Worm (Caenorhabditis elegans): Measurements from ENCODE around the gene cya-1.

The cya-1 gene

DNA sequence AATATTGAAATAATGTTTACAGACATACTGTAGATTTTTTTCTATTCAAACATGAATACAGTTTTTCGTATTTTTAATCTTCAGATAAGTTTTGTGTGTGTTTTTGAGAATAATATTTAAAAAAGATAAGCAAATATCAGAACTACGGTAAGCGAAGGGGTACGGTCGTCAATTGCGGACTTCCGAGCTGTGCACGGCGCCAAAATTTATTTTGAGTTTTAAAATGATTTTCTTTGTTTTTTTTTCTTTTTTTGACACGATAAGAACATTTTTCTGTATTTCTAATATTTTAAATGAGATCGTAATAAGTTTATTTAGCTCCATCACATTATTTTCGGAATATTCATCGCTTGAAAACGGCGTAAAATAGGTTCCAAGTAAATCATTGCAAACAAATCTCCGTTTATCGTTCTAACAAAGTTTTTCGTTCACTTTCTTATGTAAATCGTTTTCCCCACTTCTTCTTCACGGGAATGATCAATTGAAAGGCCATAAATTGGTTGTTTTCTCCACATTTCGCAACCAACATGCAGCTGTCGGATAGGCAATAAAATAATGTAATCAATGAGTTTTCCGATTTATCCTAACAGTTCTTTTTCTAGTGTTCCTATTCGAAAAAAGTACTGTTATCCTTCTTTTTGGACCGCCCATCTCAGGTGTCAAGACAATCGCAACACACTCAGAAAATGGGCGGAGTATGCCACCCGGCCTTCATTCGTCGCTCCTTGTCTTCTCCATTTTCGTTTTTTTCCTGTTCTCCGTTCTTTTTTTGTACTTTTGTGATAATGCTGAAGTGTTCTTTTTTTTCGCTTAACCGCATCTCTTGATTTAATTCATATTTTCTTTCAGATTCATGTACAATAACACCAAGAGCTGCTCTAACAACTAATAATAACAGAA, 17.4 kb downstream of the cya-1 start, which contains the start of gene glp-1:
Gene glp-1, plus strand, starts transcription at position 850 of the 900 bp plus-strand sequence.
- no peak for TF ChIP-seq zfp-2 (tag; optimal IDR thresholded peaks at IDR 0.05)
- peak in 1 of 2 experiments; percentile 72 for TF ChIP-seq unc-62 (GFP tag; optimal IDR thresholded peaks at IDR 0.05 in 1 of 2)
- TF ChIP-seq unc-62 (tag; optimal IDR thresholded peaks at IDR 0.05) = no peak
- no peak for TF ChIP-seq lin-38 (GFP tag; IDR thresholded peaks at IDR 0.05)
- TF ChIP-seq Y48G9A.11 (GFP tag; IDR thresholded peaks at IDR 0.05) = peak; percentile 34; the same call in 1 of the 2 replicates
- no peak for TF ChIP-seq nhr-102 (tag; optimal IDR thresholded peaks at IDR 0.05)
- TF ChIP-seq mes-2 (tag; optimal IDR thresholded peaks at IDR 0.05; ENCODE audit: poor library complexity, severe bottlenecking) = no peak
- no peak for TF ChIP-seq spr-1 (tag; optimal IDR thresholded peaks at IDR 0.05)
- TF ChIP-seq daf-16 (GFP tag; optimal IDR thresholded peaks at IDR 0.05) = no peak
- TF ChIP-seq daf-16 (tag; optimal IDR thresholded peaks at IDR 0.05) = no peak
- peak; percentile 41 for TF ChIP-seq unc-130 (GFP tag; optimal IDR thresholded peaks at IDR 0.05)

ce11 chrIII:9089325-9089823, 19.7 kb downstream of the cya-1 start, which contains the start of the genes mccc-2 and mrpl-44:
mccc-2 (minus strand) TSS chrIII:9089375.
mrpl-44 (minus strand) TSS chrIII:9089375.
- TF ChIP-seq T20F7.1 (GFP tag; optimal IDR thresholded peaks at IDR 0.05) = peak; percentile 97
- TF ChIP-seq mes-2 (tag; optimal IDR thresholded peaks at IDR 0.05; ENCODE audit: poor library complexity, severe bottlenecking) = peak; percentile 36
- peak; percentile 86 for TF ChIP-seq dpl-1 (GFP tag; optimal IDR thresholded peaks at IDR 0.05)
- TF ChIP-seq set-16 (GFP tag; IDR thresholded peaks at IDR 0.05) = no peak
- TF ChIP-seq ctbp-1 (GFP tag; IDR thresholded peaks at IDR 0.05) = no peak
- TF ChIP-seq Y48G9A.11 (GFP tag; IDR thresholded peaks at IDR 0.05) = peak; percentile 69; the same call in 1 of the 2 replicates

ce11 chrIII:9084329-9084728, 24.7 kb downstream of the cya-1 start:
- TF ChIP-seq nhr-42 (GFP tag; IDR thresholded peaks at IDR 0.05) (no peak), hlh-11 (tag; optimal IDR thresholded peaks at IDR 0.05) (peak; percentile 2), daf-16 (GFP tag; optimal IDR thresholded peaks at IDR 0.05) (peak in 1 of 2 experiments; percentile 50), daf-16 (tag; optimal IDR thresholded peaks at IDR 0.05) (peak; percentile 78), zip-2 (tag; optimal IDR thresholded peaks at IDR 0.05) (no peak), mep-1 (tag; optimal IDR thresholded peaks at IDR 0.05) (peak; percentile 6)

DNA sequence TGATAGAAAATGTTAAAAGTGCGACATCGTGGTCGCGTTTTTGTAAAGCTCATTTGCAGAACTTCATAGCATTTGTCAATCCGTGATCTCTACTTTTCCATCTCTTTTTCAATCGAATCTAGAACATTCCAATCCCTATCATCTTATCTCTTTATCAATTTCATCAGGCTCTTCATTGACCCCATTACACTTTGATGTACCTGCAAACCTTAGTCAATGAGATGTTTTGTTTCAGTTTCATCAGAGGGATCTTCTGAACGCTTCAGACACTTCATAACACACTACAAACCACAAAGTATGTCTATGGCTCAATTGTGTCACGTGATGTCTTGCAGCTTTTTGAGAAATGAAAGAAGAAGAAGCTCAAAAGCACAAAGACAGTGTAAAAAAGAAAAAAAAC, 26.0 kb downstream of the cya-1 start:
- TF ChIP-seq mep-1 (tag; optimal IDR thresholded peaks at IDR 0.05) = no peak
- peak; percentile 69 for TF ChIP-seq aha-1 (tag)
- peak; percentile 59 for TF ChIP-seq nhr-28 (tag; optimal IDR thresholded peaks at IDR 0.05)
- no peak for TF ChIP-seq saeg-2 (GFP tag; IDR thresholded peaks at IDR 0.05)
- TF ChIP-seq unc-62 (GFP tag; optimal IDR thresholded peaks at IDR 0.05 in 1 of 2) = peak in 1 of 2 experiments; percentile 84
- TF ChIP-seq unc-62 (tag; optimal IDR thresholded peaks at IDR 0.05) = no peak
- peak; percentile 16 for TF ChIP-seq hlh-30 (tag; optimal IDR thresholded peaks at IDR 0.05; ENCODE audit: insufficient read depth)
- peak in 1 of 2 experiments; percentile 75 for TF ChIP-seq daf-16 (GFP tag; optimal IDR thresholded peaks at IDR 0.05)
- TF ChIP-seq daf-16 (tag; optimal IDR thresholded peaks at IDR 0.05) = no peak
- peak; percentile 52 for TF ChIP-seq hlh-11 (tag; optimal IDR thresholded peaks at IDR 0.05)

DNA sequence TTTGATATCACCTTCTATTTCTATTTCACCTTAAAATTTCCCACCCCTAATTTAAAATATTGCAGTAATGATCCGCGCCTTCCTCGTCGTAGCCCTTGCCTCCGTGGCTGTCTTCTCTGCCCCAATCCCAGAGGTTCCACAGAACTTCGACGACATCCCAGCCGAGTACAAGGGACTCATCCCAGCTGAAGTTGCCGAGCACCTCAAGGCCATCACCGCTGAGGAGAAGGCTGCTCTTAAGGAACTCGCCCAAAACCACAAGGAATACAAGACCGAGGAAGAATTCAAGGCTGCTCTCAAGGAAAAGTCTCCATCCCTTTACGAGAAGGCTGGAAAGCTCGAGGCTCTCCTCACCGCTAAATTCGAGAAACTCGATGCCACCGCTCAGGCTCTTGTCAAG, 27.3 kb downstream of the cya-1 start, which contains the start of gene far-2:
Gene far-2, plus strand, starts transcription at position 66 of the 400 bp plus-strand sequence.
- TF ChIP-seq T20F7.1 (GFP tag; optimal IDR thresholded peaks at IDR 0.05) (no peak), set-16 (GFP tag; IDR thresholded peaks at IDR 0.05) (peak; percentile 75), unc-62 (GFP tag; optimal IDR thresholded peaks at IDR 0.05 in 1 of 2) (peak in 1 of 2 experiments; percentile 16), unc-62 (tag; optimal IDR thresholded peaks at IDR 0.05) (no peak)

DNA sequence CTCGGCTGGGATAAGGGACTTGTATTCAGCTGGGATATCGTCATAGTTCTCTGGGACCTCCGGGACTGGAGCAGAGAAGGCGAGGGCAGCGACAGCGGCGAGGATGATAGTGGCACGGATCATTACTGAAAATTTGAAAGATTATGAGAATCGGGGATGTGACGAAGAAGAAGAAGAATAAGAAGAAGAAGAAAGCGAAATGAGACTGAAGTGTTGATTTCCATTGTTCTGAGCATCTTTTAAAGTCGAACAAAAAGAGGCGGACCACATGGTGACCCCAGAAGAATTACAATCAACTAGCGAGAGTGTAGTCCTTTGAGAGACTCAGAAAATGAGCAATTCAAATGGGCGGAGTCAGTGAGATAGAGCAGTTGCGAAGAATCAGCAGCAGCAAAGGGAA, 28.0 kb downstream of the cya-1 start, which contains the start of gene far-1:
Gene far-1, minus strand, starts transcription at position 125 of the 400 bp plus-strand sequence.
- TF ChIP-seq lir-3 (tag; optimal IDR thresholded peaks at IDR 0.05) (no peak), Y75B8A.6 (GFP tag; IDR thresholded peaks at IDR 0.05) (no peak), fos-1 (tag; optimal IDR thresholded peaks at IDR 0.05) (no peak), ceh-32 (tag; optimal IDR thresholded peaks at IDR 0.05; ENCODE audit: poor library complexity) (no peak), unc-62 (GFP tag; optimal IDR thresholded peaks at IDR 0.05 in 1 of 2) (peak in 1 of 2 experiments; percentile 48), unc-62 (tag; optimal IDR thresholded peaks at IDR 0.05) (no peak), ztf-11 (tag; optimal IDR thresholded peaks at IDR 0.05) (no peak), arid-1 (GFP tag; conservative IDR thresholded peaks at IDR 0.05) (no peak), aly-2 (tag; optimal IDR thresholded peaks at IDR 0.05) (no peak), set-16 (GFP tag; IDR thresholded peaks at IDR 0.05) (no peak)

All from whole organism, L4 larva.